Worm (Caenorhabditis elegans) whole organism, L4 larva: Measurements from ENCODE around the gene nhr-9.

ENCODE experiments used
- aly-2 ChIP-seq: sonication (generic microtip); optimal IDR thresholded peaks from 2 replicates; lab custom pipeline; 2018; ENCODE audit warnings: missing biosample characterization, missing genetic modification characterization
- fos-1 ChIP-seq: fragments of 150-350 bp; optimal IDR thresholded peaks from 2 replicates; lab custom pipeline; 2014; ENCODE audit warnings: missing biosample characterization, missing genetic modification characterization
- madf-9 ChIP-seq: fragments of 200-800 bp; sonication (Bioruptor generic); conservative IDR thresholded peaks from 2 replicates; pipeline ENCODE4 v1.3.6; 2022; ENCODE audit warnings: missing genetic modification reagents, missing genetic modification characterization, missing compliant biosample characterization
- mdl-1 ChIP-seq, 2 experiments: fragments of 150-350 bp in 1 of 2; sonication (generic microtip) in 1 of 2; optimal IDR thresholded peaks; 2 replicates each; lab custom pipeline; 2014 to 2017; ENCODE audit warnings: missing biosample characterization in 2 of 2, missing genetic modification characterization in 2 of 2
- nhr-6 ChIP-seq: fragments of 150-350 bp; optimal IDR thresholded peaks from 2 replicates; lab custom pipeline; 2014; ENCODE audit warnings: missing biosample characterization, missing genetic modification characterization
- snpc-4 ChIP-seq: fragments of 150-350 bp; optimal IDR thresholded peaks from 2 replicates; lab custom pipeline; 2014; ENCODE audit warnings: missing biosample characterization, missing genetic modification characterization
- spr-3 ChIP-seq: fragments of 200-800 bp; sonication (Bioruptor generic); optimal IDR thresholded peaks from 2 replicates; lab custom pipeline; 2018; ENCODE audit warnings: mild to moderate bottlenecking, missing genetic modification characterization, missing compliant biosample characterization
- unc-39 ChIP-seq: sonication (generic microtip); optimal IDR thresholded peaks from 2 replicates; lab custom pipeline; 2017; ENCODE audit warnings: missing biosample characterization, missing genetic modification characterization
- zfp-3 ChIP-seq: fragments of 200-800 bp; sonication (Bioruptor generic); conservative IDR thresholded peaks from 2 replicates; pipeline ENCODE4 v1.3.6; 2022; ENCODE audit warnings: missing genetic modification reagents, missing genetic modification characterization, missing compliant biosample characterization

- TF ChIP-seq mdl-1 (tag; optimal IDR thresholded peaks at IDR 0.05; lab: Kevin White, UChicago) (no peak), snpc-4 (tag; lab: Kevin White, UChicago) (no peak), fos-1 (tag; lab: Kevin White, UChicago) (no peak), zfp-3 (GFP tag; lab: Robert Waterston, UW) (no peak), aly-2 (tag; lab: Kevin White, UChicago) (no peak), unc-39 (no peak), spr-3 (GFP tag; lab: Kevin White, UChicago) (no peak), madf-9 (GFP tag; lab: Robert Waterston, UW) (no peak), nhr-6 (tag; lab: Kevin White, UChicago) (no peak)
These were observed 40.8 kb downstream of the nhr-9 start, which contains the start of gene B0280.17 for ce11 chrIII:7136015-7136414.
